Worm (Caenorhabditis elegans): Measurements from ENCODE around the gene ZC21.6.

ce11 chrIII:8524773-8525172 is 20.6 kb downstream of the ZC21.6 start, which contains the start of gene idpp-15:
- TF ChIP-seq elt-3 (tag; optimal IDR thresholded peaks at IDR 0.05) (no peak), blmp-1 (tag; optimal IDR thresholded peaks at IDR 0.05) (no peak)

Measured in whole organism, mixed stage, embryonic.